Worm (Caenorhabditis elegans): ENCODE results near the gene Y71H10B.1.

DNA sequence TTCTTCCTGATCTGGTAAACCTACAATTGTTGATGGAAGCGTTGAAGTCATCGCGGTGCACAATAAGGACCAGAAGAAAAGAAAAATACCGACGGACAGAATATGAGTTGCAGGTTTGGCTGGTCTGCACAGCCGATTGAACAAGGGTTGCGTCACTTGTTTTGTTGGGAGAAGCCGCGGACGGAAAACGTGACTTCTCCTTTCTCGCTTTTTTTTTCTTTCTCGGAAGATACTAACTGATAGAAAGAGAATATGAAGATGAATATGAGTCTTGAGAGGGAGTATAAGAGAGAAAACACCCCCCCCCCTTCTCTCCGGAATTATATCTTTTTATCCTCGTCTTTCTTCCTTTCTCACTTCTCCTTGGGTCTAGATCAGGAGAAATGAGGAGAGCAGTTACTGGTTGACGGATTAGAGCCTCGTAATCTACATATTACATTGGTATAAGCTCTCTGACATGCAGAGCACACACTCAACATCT lies 12.3 kb downstream of the Y71H10B.1 start, which contains the start of gene ssr-2:
- no peak for TF ChIP-seq W03F9.2 (tag; optimal IDR thresholded peaks at IDR 0.05)
- TF ChIP-seq him-1 (tag; optimal IDR thresholded peaks at IDR 0.05) = no peak
- TF ChIP-seq dao-5 (tag; optimal IDR thresholded peaks at IDR 0.05) = no peak

Measured in whole organism, L4/young adult.